Worm (Caenorhabditis elegans): Measurements from ENCODE around the gene F42A9.7.

The F42A9.7 gene

DNA sequence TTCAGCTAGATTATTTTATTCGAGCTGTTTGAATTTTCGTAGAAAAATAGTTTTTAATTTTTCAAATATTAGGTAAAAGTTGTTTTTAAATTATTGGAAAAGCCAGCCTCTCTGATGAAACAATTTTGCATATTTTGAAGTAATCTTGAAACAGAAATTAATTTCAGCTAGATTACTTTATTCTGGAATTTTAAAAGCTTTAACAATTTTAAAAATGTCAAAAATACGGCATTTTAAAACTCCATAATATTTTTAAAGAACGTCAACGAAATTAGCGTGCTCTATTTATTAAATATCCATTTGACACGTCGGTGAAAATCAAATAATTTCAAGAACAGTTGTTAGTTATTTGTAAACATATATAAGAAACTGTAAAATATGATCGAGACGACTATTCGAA is 14.1 kb downstream of the F42A9.7 start, which contains the start of gene Y59H11AR.10:
TSS of gene Y59H11AR.10 (plus strand) at position 301 of the 400 bp plus-strand sequence.
- TF ChIP-seq dmd-9 (GFP tag; IDR thresholded peaks at IDR 0.05): no peak
- TF ChIP-seq lin-15B (tag; optimal IDR thresholded peaks at IDR 0.05): no peak
- no peak for TF ChIP-seq Y105C5A.15 (GFP tag; IDR thresholded peaks at IDR 0.05)
- no peak for TF ChIP-seq aly-2 (tag; optimal IDR thresholded peaks at IDR 0.05)
- TF ChIP-seq rbr-2 (tag; optimal IDR thresholded peaks at IDR 0.05): no peak
- TF ChIP-seq unc-130 (GFP tag; optimal IDR thresholded peaks at IDR 0.05): no peak
- TF ChIP-seq mdt-29 (GFP tag; IDR thresholded peaks at IDR 0.05): no peak
- no peak for TF ChIP-seq zag-1 (tag; optimal IDR thresholded peaks at IDR 0.05)
- TF ChIP-seq mxl-2 (GFP tag; conservative IDR thresholded peaks at IDR 0.05): no peak

DNA sequence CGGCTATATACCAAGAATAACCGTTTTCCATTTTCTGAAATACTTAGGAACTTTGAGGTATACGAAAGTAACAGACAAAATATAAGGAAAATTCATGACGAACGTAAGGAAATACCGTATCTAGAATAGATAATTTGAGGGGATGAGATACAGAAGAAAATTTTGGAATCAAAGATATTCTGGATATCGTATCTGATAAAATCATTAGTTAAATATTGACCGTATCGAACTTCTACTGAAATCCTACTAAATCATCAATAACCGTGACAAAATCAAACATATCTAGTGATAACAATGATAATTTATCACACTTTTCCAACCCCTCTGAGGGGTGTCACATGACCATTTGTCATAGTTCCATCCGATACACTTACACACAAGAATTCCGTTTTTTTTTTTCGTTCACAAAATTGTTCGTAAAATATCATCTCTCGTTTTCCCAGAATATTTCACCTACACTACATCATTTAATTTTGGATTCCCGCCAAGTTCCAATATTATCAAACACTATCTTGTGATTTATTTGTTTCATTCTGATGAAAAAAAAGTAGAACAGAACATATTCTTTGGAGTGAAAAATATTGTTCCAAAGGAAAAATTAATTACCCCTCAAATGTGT is 16.1 kb downstream of the F42A9.7 start, which contains the start of gene Y59H11AR.4:
TSS of gene Y59H11AR.4 (minus strand) at position 51 of the 619 bp plus-strand sequence.
- TF ChIP-seq nhr-6 (tag; optimal IDR thresholded peaks at IDR 0.05) (no peak), arid-1 (GFP tag; conservative IDR thresholded peaks at IDR 0.05) (no peak), Y75B8A.6 (GFP tag; IDR thresholded peaks at IDR 0.05) (no peak), ceh-32 (tag; optimal IDR thresholded peaks at IDR 0.05; ENCODE audit: poor library complexity) (no peak), dpl-1 (GFP tag; optimal IDR thresholded peaks at IDR 0.05) (no peak), vab-7 (GFP tag; IDR thresholded peaks at IDR 0.05) (no peak), nhr-11 (tag; optimal IDR thresholded peaks at IDR 0.05) (no peak), Y5F2A.4 (GFP tag; optimal IDR thresholded peaks at IDR 0.05) (no peak), lin-1 (GFP tag; IDR thresholded peaks at IDR 0.05) (no peak), hlh-30 (tag; optimal IDR thresholded peaks at IDR 0.05; ENCODE audit: insufficient read depth) (peak; percentile 2), fos-1 (tag; optimal IDR thresholded peaks at IDR 0.05) (no peak), ceh-62 (tag; optimal IDR thresholded peaks at IDR 0.05) (no peak), ceh-82 (tag; optimal IDR thresholded peaks at IDR 0.05) (no peak), tag-97 (GFP tag; IDR thresholded peaks at IDR 0.05) (no peak), nhr-28 (tag; optimal IDR thresholded peaks at IDR 0.05) (peak; percentile 70), duxl-1 (tag; optimal IDR thresholded peaks at IDR 0.05; ENCODE audit: poor library complexity) (no peak), ztf-7 (tag; optimal IDR thresholded peaks at IDR 0.05) (no peak), zfp-2 (tag; optimal IDR thresholded peaks at IDR 0.05) (no peak), ceh-20 (GFP tag; IDR thresholded peaks at IDR 0.05) (no peak), nhr-237 (tag; optimal IDR thresholded peaks at IDR 0.05) (no peak), unc-62 (GFP tag; optimal IDR thresholded peaks at IDR 0.05 in 1 of 2) (peak in 1 of 2 experiments; percentile 15), unc-62 (tag; optimal IDR thresholded peaks at IDR 0.05) (no peak), D1046.2 (GFP tag; IDR thresholded peaks at IDR 0.05) (no peak), unc-130 (GFP tag; optimal IDR thresholded peaks at IDR 0.05) (no peak)

DNA sequence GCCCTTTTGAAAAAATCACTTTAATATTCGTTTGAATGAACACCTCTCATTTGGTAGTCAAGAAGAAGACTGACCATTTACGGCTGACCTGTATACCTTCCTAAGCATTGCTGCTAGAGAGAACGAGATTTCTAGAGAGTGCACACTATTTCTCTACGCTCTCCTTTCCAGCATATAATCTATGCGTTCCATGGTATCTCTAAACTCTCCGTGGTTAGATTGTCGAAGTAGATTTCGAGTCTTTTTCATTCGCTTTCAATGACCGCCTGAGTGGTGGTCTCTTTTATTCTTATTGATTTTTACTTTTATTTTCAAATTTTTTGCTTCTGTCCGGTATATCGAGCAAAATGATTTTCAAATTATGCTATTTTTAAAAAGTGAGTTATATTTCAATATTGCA is 19.4 kb downstream of the F42A9.7 start:
- TF ChIP-seq hmg-1.1 (GFP tag; IDR thresholded peaks at IDR 0.05) (peak; percentile 45; the same call in 1 of the 2 replicates), nhr-102 (tag; optimal IDR thresholded peaks at IDR 0.05) (no peak), lin-39 (tag; optimal IDR thresholded peaks at IDR 0.05) (no peak), rbr-2 (tag; optimal IDR thresholded peaks at IDR 0.05) (peak; percentile 7), duxl-1 (tag; optimal IDR thresholded peaks at IDR 0.05; ENCODE audit: poor library complexity) (peak; percentile 91), unc-62 (GFP tag; optimal IDR thresholded peaks at IDR 0.05 in 1 of 2) (peak in 1 of 2 experiments; percentile 28), unc-62 (tag; optimal IDR thresholded peaks at IDR 0.05) (no peak), lsy-2 (tag; optimal IDR thresholded peaks at IDR 0.05) (peak in 1 of 2 experiments; percentile 12)

DNA sequence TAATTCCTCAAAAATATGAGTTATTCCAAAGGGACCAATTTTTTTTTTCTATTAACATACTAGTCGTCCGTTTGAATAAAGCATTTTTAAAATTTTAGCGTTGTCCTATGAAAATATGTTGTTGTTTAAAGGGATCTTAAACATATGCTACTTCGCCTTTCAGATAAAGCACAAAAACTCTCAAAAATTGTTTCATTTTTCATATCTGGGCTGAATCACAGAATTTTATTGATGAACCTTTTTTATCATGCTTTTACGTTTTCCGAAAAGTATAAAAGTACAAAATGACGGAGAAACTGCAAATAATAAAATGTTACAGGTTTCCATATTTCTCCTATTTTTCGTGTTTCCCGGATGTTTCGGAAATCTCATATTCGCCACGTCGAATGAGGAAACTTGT is 21.2 kb downstream of the F42A9.7 start, which contains the start of gene clec-181:
TSS of gene clec-181 (plus strand) at position 301 of the 400 bp plus-strand sequence.
- TF ChIP-seq nhr-76 (tag; optimal IDR thresholded peaks at IDR 0.05) (no peak), egl-43 (GFP tag; IDR thresholded peaks at IDR 0.05) (no peak), rbr-2 (tag; optimal IDR thresholded peaks at IDR 0.05) (no peak), mes-2 (tag; optimal IDR thresholded peaks at IDR 0.05; ENCODE audit: poor library complexity, severe bottlenecking) (no peak), zag-1 (tag; optimal IDR thresholded peaks at IDR 0.05) (no peak)

All from whole organism, L4 larva.